Worm (Caenorhabditis elegans): Measurements from ENCODE around the gene pei-2.

DNA sequence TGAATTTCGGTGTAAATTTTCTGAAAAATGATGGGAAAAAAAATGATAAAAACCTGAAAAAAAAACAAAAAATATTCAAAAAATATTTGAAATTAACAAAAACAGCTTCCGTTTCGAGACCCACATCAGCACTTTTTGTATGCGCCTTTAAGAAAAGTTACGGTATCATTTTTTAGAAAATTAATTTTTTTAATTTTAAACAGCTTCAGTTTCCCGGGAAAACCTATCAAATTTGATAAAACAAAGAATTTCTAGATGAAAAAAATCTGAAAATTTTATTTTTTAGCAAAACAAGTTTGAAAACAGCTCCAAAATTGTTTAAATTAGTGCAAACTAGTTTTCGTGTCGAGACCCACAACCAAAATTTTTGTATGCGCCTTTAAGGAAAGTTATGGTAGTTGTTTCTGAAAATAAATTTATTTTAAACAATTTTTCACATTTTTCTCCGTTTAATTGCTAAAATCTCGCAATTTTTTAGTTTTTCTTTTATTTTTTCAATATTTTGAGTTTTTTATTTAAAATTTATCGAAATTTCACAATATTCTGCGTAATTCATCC lies 54.2 kb downstream of the pei-2 start:
- TF ChIP-seq aptf-3 (GFP tag; IDR thresholded peaks at IDR 0.05) (no peak), lir-1 (GFP tag; conservative IDR thresholded peaks at IDR 0.05) (no peak), ama-1 (optimal IDR thresholded peaks at IDR 0.05) (no peak), ama-1 (GFP tag; optimal IDR thresholded peaks at IDR 0.05) (no peak), nhr-80 (tag; optimal IDR thresholded peaks at IDR 0.05) (no peak)
